Worm (Caenorhabditis elegans): Measurements from ENCODE around the gene R04D3.4.

The R04D3.4 gene

ce11 chrX:13307852-13308251, 19.2 kb upstream of the R04D3.4 start (continued):
- TF ChIP-seq ZK185.1 (tag; optimal IDR thresholded peaks at IDR 0.05; ENCODE audit: poor library complexity, severe bottlenecking), result peak; percentile 15
- no peak for TF ChIP-seq pha-4 (tag; optimal IDR thresholded peaks at IDR 0.05)
- peak in 1 of 2 experiments; percentile 9 for TF ChIP-seq rec-8 (tag; optimal IDR thresholded peaks at IDR 0.05)
- 0 out of 2 replicates have a peak, but pooled peaks have one; percentile 21 for TF ChIP-seq pbrm-1 (GFP tag; IDR thresholded peaks at IDR 0.05)
- TF ChIP-seq tbp1 (GFP tag; optimal IDR thresholded peaks at IDR 0.05), result peak; percentile 86
- no peak for TF ChIP-seq ztf-6 (GFP tag; IDR thresholded peaks at IDR 0.05)
- peak; percentile 67 for TF ChIP-seq B0261.1 (tag; optimal IDR thresholded peaks at IDR 0.05)
- TF ChIP-seq mcd-1 (GFP tag; IDR thresholded peaks at IDR 0.05), result 0 out of 2 replicates have a peak, but pooled peaks have one; percentile 6
- TF ChIP-seq snpc-1.3 (tag; optimal IDR thresholded peaks at IDR 0.05; ENCODE audit: insufficient read depth), result peak; percentile 49
- peak; percentile 45 for TF ChIP-seq die-1 (tag; optimal IDR thresholded peaks at IDR 0.05)
- peak; percentile 15 for TF ChIP-seq mxl-1 (tag; optimal IDR thresholded peaks at IDR 0.05)
- no peak for TF ChIP-seq cebp-1 (GFP tag; IDR thresholded peaks at IDR 0.05)
- peak; percentile 40 for TF ChIP-seq cebp-1 (tag; optimal IDR thresholded peaks at IDR 0.05)
- no peak for TF ChIP-seq lin-35 (GFP tag; optimal IDR thresholded peaks at IDR 0.05)
- no peak for TF ChIP-seq madf-10 (tag; optimal IDR thresholded peaks at IDR 0.05)

DNA sequence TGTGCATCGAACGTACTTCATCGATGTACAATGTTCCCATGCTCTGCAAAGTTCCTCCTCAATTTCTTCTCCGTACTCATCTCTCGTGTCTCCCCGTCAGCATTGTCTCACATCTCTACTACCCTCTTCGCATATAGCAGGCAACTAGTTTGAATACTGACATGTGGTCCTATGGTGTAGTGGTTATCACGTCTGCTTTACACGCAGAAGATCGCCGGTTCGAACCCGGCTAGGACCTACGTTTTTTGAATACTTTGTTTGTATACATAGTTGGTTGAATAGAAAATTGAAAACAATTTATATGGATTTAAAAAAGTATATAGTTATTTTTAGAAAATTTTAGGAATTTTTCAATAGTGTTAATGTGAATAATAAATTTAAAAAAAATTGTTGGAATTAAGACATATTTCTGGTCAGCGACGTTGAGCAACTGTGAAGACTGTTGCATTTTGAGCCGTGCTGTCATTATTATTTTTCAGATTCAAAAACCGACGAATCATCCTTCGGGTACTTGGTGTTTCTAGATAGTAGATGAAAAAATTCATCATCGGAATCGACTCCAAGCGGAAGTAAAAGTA, 18.3 kb upstream of the R04D3.4 start:
- TF ChIP-seq egrh-3 (GFP tag; IDR thresholded peaks at IDR 0.05) (peak; percentile 31; the same call in 1 of the 2 replicates), egl-18 (GFP tag; IDR thresholded peaks at IDR 0.05) (peak; percentile 79; the same call in 1 of the 2 replicates), lin-54 (GFP tag; optimal IDR thresholded peaks at IDR 0.05) (no peak), aptf-2 (GFP tag; conservative IDR thresholded peaks at IDR 0.05) (no peak), ztf-3 (GFP tag; optimal IDR thresholded peaks at IDR 0.05) (peak; percentile 61), mes-4 (tag; optimal IDR thresholded peaks at IDR 0.05) (peak; percentile 85), nfyb-1 (GFP tag; IDR thresholded peaks at IDR 0.05) (peak; percentile 92), ceh-58 (GFP tag; IDR thresholded peaks at IDR 0.05) (0 out of 2 replicates have a peak, but pooled peaks have one; percentile 22), lin-40 (tag; optimal IDR thresholded peaks at IDR 0.05) (no peak), mel-28 (tag; optimal IDR thresholded peaks at IDR 0.05; ENCODE audit: borderline replicate concordance) (peak; percentile 42), xnd-1 (tag; optimal IDR thresholded peaks at IDR 0.05) (no peak), lsy-27 (tag; optimal IDR thresholded peaks at IDR 0.05; ENCODE audit: borderline replicate concordance, insufficient read depth) (peak; percentile 76), Y67H2A.10 (GFP tag; conservative IDR thresholded peaks at IDR 0.05) (no peak), him-1 (tag; optimal IDR thresholded peaks at IDR 0.05) (peak; percentile 89), attf-3 (GFP tag; conservative IDR thresholded peaks at IDR 0.05) (peak; percentile 61; the same call in 1 of the 2 replicates), ztf-22 (GFP tag; optimal IDR thresholded peaks at IDR 0.05) (peak; percentile 68), bed-1 (GFP tag; IDR thresholded peaks at IDR 0.05) (0 out of 2 replicates have a peak, but pooled peaks have one; percentile 66), K12H6.12 (tag; optimal IDR thresholded peaks at IDR 0.05) (peak; percentile 85), snpc-1.1 (tag; optimal IDR thresholded peaks at IDR 0.05; ENCODE audit: insufficient read depth) (peak; percentile 81), sea-2 (GFP tag; IDR thresholded peaks at IDR 0.05) (no peak), akir-1 (GFP tag; optimal IDR thresholded peaks at IDR 0.05) (no peak), F39B2.1 (GFP tag; IDR thresholded peaks at IDR 0.05) (no peak), lin-35 (GFP tag; optimal IDR thresholded peaks at IDR 0.05) (peak in 2 of 3 experiments; percentile 1 to 83), ztf-28 (GFP tag; IDR thresholded peaks at IDR 0.05) (peak; percentile 64; the same call in 1 of the 2 replicates), pbrm-1 (GFP tag; IDR thresholded peaks at IDR 0.05) (peak; percentile 89), ztf-25 (GFP tag; IDR thresholded peaks at IDR 0.05) (peak; percentile 98), rec-8 (tag; optimal IDR thresholded peaks at IDR 0.05) (peak; percentile 91 to 94), gei-17 (GFP tag; optimal IDR thresholded peaks at IDR 0.05) (peak; percentile 70), F37B4.10 (GFP tag; IDR thresholded peaks at IDR 0.05) (0 out of 2 replicates have a peak, but pooled peaks have one; percentile 92), unc-62 (GFP tag; optimal IDR thresholded peaks at IDR 0.05) (no peak), F10E7.11 (tag; optimal IDR thresholded peaks at IDR 0.05) (peak; percentile 91), rpc-1 (optimal IDR thresholded peaks at IDR 0.05) (peak; percentile 99), rpc-1 (tag; optimal IDR thresholded peaks at IDR 0.05) (peak; percentile 100), dpff-1 (tag; optimal IDR thresholded peaks at IDR 0.05) (peak; percentile 32)
